Worm (Caenorhabditis elegans): ENCODE results near the gene set-23.

DNA sequence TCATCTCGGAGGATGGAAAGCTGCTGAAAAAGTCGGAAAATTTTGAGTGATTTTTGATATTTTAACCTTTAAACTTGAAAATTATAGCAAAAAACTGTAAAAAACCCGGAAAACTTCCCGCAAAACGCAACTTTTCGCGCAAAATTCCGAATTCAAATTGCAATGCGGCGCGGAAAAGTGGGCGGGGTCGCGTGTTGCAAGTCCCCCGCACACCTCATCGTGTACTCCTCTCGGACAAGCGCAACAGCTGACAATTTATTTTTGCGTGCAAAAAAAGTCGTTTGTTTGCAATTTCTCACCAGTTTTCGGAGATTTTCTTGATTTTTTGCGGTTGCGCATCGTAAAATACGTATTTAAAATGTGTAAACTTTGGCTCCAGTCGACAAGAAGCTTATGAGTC lies 5.7 kb upstream of the set-23 start, which contains the start of gene npp-8:
- peak; percentile 48 for TF ChIP-seq zag-1 (tag; optimal IDR thresholded peaks at IDR 0.05)
- peak; percentile 62 for TF ChIP-seq nhr-6 (tag; optimal IDR thresholded peaks at IDR 0.05)
- TF ChIP-seq lin-13 (GFP tag; optimal IDR thresholded peaks at IDR 0.05) = peak; percentile 94
- TF ChIP-seq unc-55 (GFP tag; optimal IDR thresholded peaks at IDR 0.05) = peak; percentile 95
- TF ChIP-seq nhr-25 (tag; optimal IDR thresholded peaks at IDR 0.05) = peak; percentile 89
- no peak for TF ChIP-seq nhr-11 (tag; optimal IDR thresholded peaks at IDR 0.05)
- peak; percentile 80 to 89 for TF ChIP-seq lsy-2 (tag; optimal IDR thresholded peaks at IDR 0.05)
- TF ChIP-seq elt-3 (tag; optimal IDR thresholded peaks at IDR 0.05) = no peak
- peak; percentile 23 for TF ChIP-seq egl-27 (tag; optimal IDR thresholded peaks at IDR 0.05)
- no peak for TF ChIP-seq nhr-10 (tag; optimal IDR thresholded peaks at IDR 0.05)

Data from whole organism, L2 larva.